Fruit fly (Drosophila melanogaster): Measurements from ENCODE around the gene CG14297.

CG14297 gene

dm6 chr3R:18914594-18915275 is 16.8 kb downstream of the CG14297 start, which contains the start of gene Xrp1 (continued):
- TF ChIP-seq Neu2 (GFP tag; optimal IDR thresholded peaks at IDR 0.05; ENCODE audit: borderline replicate concordance) = no peak
- TF ChIP-seq Drgx (GFP tag; IDR thresholded peaks at IDR 0.05) = peak; percentile 58; the same call in 1 of the 2 replicates
- TF ChIP-seq CG18011 (GFP tag; optimal IDR thresholded peaks at IDR 0.05) = no peak
- TF ChIP-seq Blimp-1 (GFP tag; optimal IDR thresholded peaks at IDR 0.05) = no peak
- no peak for TF ChIP-seq Aef1 (GFP tag; IDR thresholded peaks at IDR 0.05)
- peak; percentile 12 for TF ChIP-seq mirr (GFP tag; optimal IDR thresholded peaks at IDR 0.05)
- TF ChIP-seq CG32532 (GFP tag; IDR thresholded peaks at IDR 0.05) = peak; percentile 43
- no peak for TF ChIP-seq pita (GFP tag; optimal IDR thresholded peaks at IDR 0.05)
- no peak for TF ChIP-seq nerfin-1 (tag; optimal IDR thresholded peaks at IDR 0.05)
- TF ChIP-seq CG3163 (GFP tag; optimal IDR thresholded peaks at IDR 0.05) = no peak
- TF ChIP-seq psq (GFP tag; optimal IDR thresholded peaks at IDR 0.05) = no peak
- peak; percentile 10 for TF ChIP-seq B-H2 (GFP tag; optimal IDR thresholded peaks at IDR 0.05)
- TF ChIP-seq wor (GFP tag; IDR thresholded peaks at IDR 0.05) = no peak
- TF ChIP-seq CG18599 (GFP tag; optimal IDR thresholded peaks at IDR 0.05) = peak; percentile 13
- peak; percentile 10 for TF ChIP-seq fu2 (GFP tag; optimal IDR thresholded peaks at IDR 0.05)
- TF ChIP-seq CG14667 (GFP tag; IDR thresholded peaks at IDR 0.05) = no peak
- peak; percentile 2 for TF ChIP-seq chn (GFP tag; optimal IDR thresholded peaks at IDR 0.05)
- peak; percentile 14 for TF ChIP-seq CG18619 (GFP tag; optimal IDR thresholded peaks at IDR 0.05)
- no peak for TF ChIP-seq Dll (GFP tag; IDR thresholded peaks at IDR 0.05; ENCODE audit: partially characterized antibody)
- TF ChIP-seq CG3838 (GFP tag; optimal IDR thresholded peaks at IDR 0.05) = no peak
- peak; percentile 40 for TF ChIP-seq CG2120 (GFP tag; optimal IDR thresholded peaks at IDR 0.05)
- no peak for TF ChIP-seq CG10267 (tag; optimal IDR thresholded peaks at IDR 0.05)
- TF ChIP-seq CHES-1-like (GFP tag; optimal IDR thresholded peaks at IDR 0.05) = no peak
- no peak for TF ChIP-seq CG13624 (GFP tag; optimal IDR thresholded peaks at IDR 0.05)
- no peak for TF ChIP-seq sima (GFP tag; optimal IDR thresholded peaks at IDR 0.05)
- TF ChIP-seq Hsf (GFP tag; optimal IDR thresholded peaks at IDR 0.05) = peak; percentile 17
- TF ChIP-seq Sry-δ (GFP tag; optimal IDR thresholded peaks at IDR 0.05) = no peak
- peak; percentile 13 for TF ChIP-seq lilli (GFP tag; optimal IDR thresholded peaks at IDR 0.05)
- TF ChIP-seq CG2129 (GFP tag; IDR thresholded peaks at IDR 0.05; ENCODE audit: partially characterized antibody) = no peak
- TF ChIP-seq CG11085 (GFP tag; IDR thresholded peaks at IDR 0.05) = no peak
- peak; percentile 54; the same call in 2 of the 3 replicates for TF ChIP-seq dysf (GFP tag; IDR thresholded peaks at IDR 0.05)
- 0 out of 2 replicates have a peak, but pooled peaks have one; percentile 17 for TF ChIP-seq CG5953 (GFP tag; IDR thresholded peaks at IDR 0.05)
- no peak for TF ChIP-seq BtbVII (GFP tag; optimal IDR thresholded peaks at IDR 0.05)
- no peak for TF ChIP-seq CG13775 (GFP tag; optimal IDR thresholded peaks at IDR 0.05)
- TF ChIP-seq CG10543 (GFP tag; optimal IDR thresholded peaks at IDR 0.05) = peak; percentile 32
- TF ChIP-seq Awh (GFP tag; IDR thresholded peaks at IDR 0.05) = no peak
- peak; percentile 60 for TF ChIP-seq Ets65A (GFP tag)
- peak; percentile 63 for TF ChIP-seq CG10274 (GFP tag; optimal IDR thresholded peaks at IDR 0.05)
- TF ChIP-seq CG16779 (GFP tag; IDR thresholded peaks at IDR 0.05) = no peak
- TF ChIP-seq Med (GFP tag) = peak; percentile 4
- no peak for TF ChIP-seq Bteb2 (GFP tag; optimal IDR thresholded peaks at IDR 0.05)
- TF ChIP-seq CG6254 (GFP tag; optimal IDR thresholded peaks at IDR 0.05) = no peak
- TF ChIP-seq wdn (GFP tag; IDR thresholded peaks at IDR 0.05) = no peak
- TF ChIP-seq CG10366 (GFP tag; IDR thresholded peaks at IDR 0.05) = no peak; the same call in 1 of the 2 replicates
- peak; percentile 39 for TF ChIP-seq CG9932 (GFP tag; IDR thresholded peaks at IDR 0.05)
- no peak for TF ChIP-seq CG15601 (tag; optimal IDR thresholded peaks at IDR 0.05)
- no peak for TF ChIP-seq CG11695 (GFP tag; IDR thresholded peaks at IDR 0.05)
- TF ChIP-seq crp (GFP tag; optimal IDR thresholded peaks at IDR 0.05) = peak in 1 of 2 experiments; percentile 32
- TF ChIP-seq Antp (GFP tag; optimal IDR thresholded peaks at IDR 0.05) = peak; percentile 8
- peak; percentile 41 for TF ChIP-seq cwo (GFP tag; optimal IDR thresholded peaks at IDR 0.05)

Data from whole organism, embryonic.